Fruit fly (Drosophila melanogaster) whole organism, wandering third instar larva: Measurements from ENCODE around the gene CG17666.

Source experiments
- Abd-B ChIP-seq: fragments of >200 bp; optimal IDR thresholded peaks from 2 replicates; lab custom pipeline; 2017; ENCODE audit warnings: missing biosample characterization, missing genetic modification characterization
- CG32264 ChIP-seq: fragments of 200-800 bp; sonication (Bioruptor generic); optimal IDR thresholded peaks from 2 replicates; lab custom pipeline; 2016; ENCODE audit warnings: missing biosample characterization, missing genetic modification characterization
- CG9705 ChIP-seq: fragments of 200-800 bp; sonication (Bioruptor generic); optimal IDR thresholded peaks from 2 replicates; lab custom pipeline; 2018; ENCODE audit warnings: missing biosample characterization, mild to moderate bottlenecking, missing genetic modification characterization
- CrebA ChIP-seq: fragments of 200-800 bp; sonication (Bioruptor generic); optimal IDR thresholded peaks from 2 replicates; lab custom pipeline; 2016; ENCODE audit warnings: missing biosample characterization, mild to moderate bottlenecking, missing genetic modification characterization, borderline replicate concordance
- Dfd ChIP-seq: fragments of >200 bp; optimal IDR thresholded peaks from 2 replicates; lab custom pipeline; 2017; ENCODE audit warnings: missing biosample characterization, missing genetic modification characterization
- Dif ChIP-seq: fragments of 200-275, 200-300 bp; sonication (Bioruptor generic); optimal IDR thresholded peaks from 2 replicates; lab custom pipeline; 2018; ENCODE audit warnings: missing biosample characterization, missing genetic modification characterization; ENCODE audit not compliant: partially characterized antibody
- GATAd ChIP-seq: sonication (Bioruptor generic); optimal IDR thresholded peaks from 2 replicates; lab custom pipeline; 2016; ENCODE audit warnings: missing biosample characterization, missing genetic modification characterization
- HLH106 ChIP-seq: fragments of 200-800 bp; optimal IDR thresholded peaks from 3 replicates; lab custom pipeline; 2019; ENCODE audit warnings: missing biosample characterization, mild to moderate bottlenecking, missing genetic modification characterization, moderate library complexity
- Hnf4 ChIP-seq: fragments of 200-800 bp; sonication (Bioruptor generic); optimal IDR thresholded peaks from 2 replicates; lab custom pipeline; 2016; ENCODE audit warnings: missing biosample characterization, mild to moderate bottlenecking, missing genetic modification characterization
- Hr78 ChIP-seq: fragments of >200 bp; optimal IDR thresholded peaks from 2 replicates; lab custom pipeline; 2017; ENCODE audit warnings: missing biosample characterization, missing genetic modification characterization
- Hr83 ChIP-seq: fragments of 200-300 bp; sonication (Bioruptor generic); optimal IDR thresholded peaks from 2 replicates; lab custom pipeline; 2016; ENCODE audit warnings: missing biosample characterization, mild to moderate bottlenecking, missing genetic modification characterization, moderate library complexity; ENCODE audit not compliant: poor library complexity, severe bottlenecking
- Jra ChIP-seq: sonication (Bioruptor generic); optimal IDR thresholded peaks from 2 replicates; lab custom pipeline; 2016; ENCODE audit warnings: missing biosample characterization, missing genetic modification characterization
- Mio ChIP-seq: sonication (Bioruptor generic); optimal IDR thresholded peaks from 2 replicates; lab custom pipeline; 2016; ENCODE audit warnings: missing biosample characterization, missing genetic modification characterization
- Myc ChIP-seq: fragments of >200 bp; optimal IDR thresholded peaks from 2 replicates; lab custom pipeline; 2017
- N ChIP-seq: fragments of >200 bp; optimal IDR thresholded peaks from 2 replicates; lab custom pipeline; 2018; ENCODE audit warnings: missing biosample characterization, missing external identifiers, missing genetic modification characterization
- OdsH ChIP-seq: fragments of 200-800 bp; sonication (Bioruptor generic); optimal IDR thresholded peaks from 2 replicates; lab custom pipeline; 2016; ENCODE audit warnings: missing biosample characterization, mild to moderate bottlenecking, missing genetic modification characterization
- Rel ChIP-seq, 2 experiments: fragments of 200-800 bp; sonication (Bioruptor generic) in 1 of 2; optimal IDR thresholded peaks; 2 replicates in 1 of 2; 3 replicates in 1 of 2; lab custom pipeline; 2016 to 2019; ENCODE audit warnings: mild to moderate bottlenecking in 2 of 2, missing biosample characterization in 2 of 2, missing genetic modification characterization in 2 of 2, moderate library complexity in 1 of 2
- Sp1 ChIP-seq: fragments of 200-800 bp; sonication (Bioruptor generic); optimal IDR thresholded peaks from 3 replicates; lab custom pipeline; 2019; ENCODE audit warnings: missing biosample characterization, mild to moderate bottlenecking, missing genetic modification characterization, moderate library complexity
- Vsx2 ChIP-seq: fragments of 200-300, 225-300 bp; sonication (Bioruptor generic); optimal IDR thresholded peaks from 2 replicates; lab custom pipeline; 2018; ENCODE audit warnings: missing biosample characterization, missing genetic modification characterization; ENCODE audit not compliant: partially characterized antibody
- br ChIP-seq: fragments of 200-800 bp; sonication (Bioruptor generic); optimal IDR thresholded peaks from 2 replicates; lab custom pipeline; 2016; ENCODE audit warnings: missing biosample characterization, missing genetic modification characterization
- brk ChIP-seq: fragments of 200-800 bp; sonication (Bioruptor generic); optimal IDR thresholded peaks from 2 replicates; lab custom pipeline; 2016; ENCODE audit warnings: missing biosample characterization, mild to moderate bottlenecking, missing genetic modification characterization
- dl ChIP-seq, 2 experiments: fragments of 175-275, 200-275 bp in 1 of 2; fragments of 200-275 bp in 1 of 2; sonication (Bioruptor generic); optimal IDR thresholded peaks; lab custom pipeline; 2018; ENCODE audit warnings: mild to moderate bottlenecking in 2 of 2, missing biosample characterization in 2 of 2, missing genetic modification characterization in 2 of 2, moderate library complexity in 2 of 2; ENCODE audit not compliant: partially characterized antibody in 2 of 2, insufficient read depth in 1 of 2
- dmrt93B ChIP-seq: fragments of 200-800 bp; sonication (Bioruptor generic); optimal IDR thresholded peaks from 2 replicates; lab custom pipeline; 2018; ENCODE audit warnings: missing biosample characterization, mild to moderate bottlenecking, missing genetic modification characterization
- dsf ChIP-seq: sonication (Bioruptor generic); optimal IDR thresholded peaks from 2 replicates; lab custom pipeline; 2016; ENCODE audit warnings: missing biosample characterization, missing genetic modification characterization, borderline replicate concordance
- ey ChIP-seq: fragments of 200-800 bp; sonication (Bioruptor generic); optimal IDR thresholded peaks from 2 replicates; lab custom pipeline; 2016; ENCODE audit warnings: missing biosample characterization, missing genetic modification characterization
- foxo ChIP-seq, 2 experiments: fragments of 200-800 bp; sonication (Bioruptor generic); optimal IDR thresholded peaks; 2 replicates in 1 of 2; 3 replicates in 1 of 2; lab custom pipeline; 2016 to 2017; ENCODE audit warnings: missing biosample characterization in 2 of 2, missing genetic modification characterization in 2 of 2
- fru ChIP-seq: fragments of 200-800 bp; sonication (Bioruptor generic); optimal IDR thresholded peaks from 3 replicates; lab custom pipeline; 2016; ENCODE audit warnings: missing biosample characterization, mild to moderate bottlenecking, missing genetic modification characterization
- h ChIP-seq: fragments of 200-800 bp; sonication (Bioruptor generic); optimal IDR thresholded peaks from 3 replicates; lab custom pipeline; 2016; ENCODE audit warnings: missing biosample characterization, mild to moderate bottlenecking, missing genetic modification characterization
- jim ChIP-seq: fragments of 175-275, 200-325 bp; sonication (Bioruptor generic); optimal IDR thresholded peaks from 2 replicates; lab custom pipeline; 2016; ENCODE audit warnings: missing biosample characterization, mild to moderate bottlenecking, missing genetic modification characterization
- lola ChIP-seq: fragments of >200 bp; optimal IDR thresholded peaks from 2 replicates; lab custom pipeline; 2017; ENCODE audit warnings: missing biosample characterization, missing genetic modification characterization
- pan ChIP-seq: fragments of >200 bp; optimal IDR thresholded peaks from 2 replicates; lab custom pipeline; 2017
- psq ChIP-seq: fragments of 200-800 bp; sonication (Bioruptor generic); optimal IDR thresholded peaks from 3 replicates; lab custom pipeline; 2017; ENCODE audit warnings: missing biosample characterization, mild to moderate bottlenecking, missing genetic modification characterization, moderate library complexity
- rgr ChIP-seq: fragments of 200-800 bp; sonication (Bioruptor generic); optimal IDR thresholded peaks from 3 replicates; lab custom pipeline; 2016; ENCODE audit warnings: missing biosample characterization, mild to moderate bottlenecking, missing genetic modification characterization
- sage ChIP-seq: fragments of 200-800 bp; sonication (Bioruptor generic); optimal IDR thresholded peaks from 2 replicates; lab custom pipeline; 2016; ENCODE audit warnings: missing biosample characterization, mild to moderate bottlenecking, missing genetic modification characterization
- sv ChIP-seq: fragments of 200-800 bp; sonication (Bioruptor generic); optimal IDR thresholded peaks from 3 replicates; lab custom pipeline; 2016; ENCODE audit warnings: missing biosample characterization, missing genetic modification characterization
- tai ChIP-seq: sonication (Bioruptor generic); optimal IDR thresholded peaks from 2 replicates; lab custom pipeline; 2016; ENCODE audit warnings: missing biosample characterization, missing genetic modification characterization
- usp ChIP-seq: fragments of >200 bp; optimal IDR thresholded peaks from 2 replicates; lab custom pipeline; 2017; ENCODE audit warnings: missing biosample characterization, missing genetic modification characterization
- woc ChIP-seq: sonication (Bioruptor generic); optimal IDR thresholded peaks from 2 replicates; lab custom pipeline; 2016; ENCODE audit warnings: missing biosample characterization, mild to moderate bottlenecking, missing genetic modification characterization

Gene CG17666

dm6 chr3L:12830416-12830815 lies 49.3 kb downstream of the CG17666 start:
- no peak for TF ChIP-seq dmrt93B (GFP tag; lab: Kevin White, UChicago)
- no peak for TF ChIP-seq CG9705 (GFP tag; lab: Kevin White, UChicago)
- TF ChIP-seq sage (GFP tag; lab: Kevin White, UChicago) = no peak
- TF ChIP-seq tai = no peak
- TF ChIP-seq OdsH (GFP tag; lab: Kevin White, UChicago) = no peak
- no peak for TF ChIP-seq jim (GFP tag; lab: Kevin White, UChicago)
- TF ChIP-seq rgr (GFP tag; lab: Kevin White, UChicago) = no peak
- no peak for TF ChIP-seq Hr78
- TF ChIP-seq h (GFP tag; lab: Kevin White, UChicago) = no peak
- no peak for TF ChIP-seq HLH106 (tag; lab: Kevin White, UChicago)
- TF ChIP-seq lola (GFP tag; lab: Kevin White, UChicago) = no peak
- no peak for TF ChIP-seq Rel (GFP tag; optimal IDR thresholded peaks at IDR 0.05; lab: Kevin White, UChicago)
- TF ChIP-seq Rel (tag; optimal IDR thresholded peaks at IDR 0.05; lab: Kevin White, UChicago) = no peak
- no peak for TF ChIP-seq woc (GFP tag; lab: Kevin White, UChicago)
- TF ChIP-seq Jra (GFP tag; lab: Kevin White, UChicago) = no peak

- no peak for TF ChIP-seq Dif
- TF ChIP-seq br (GFP tag; lab: Kevin White, UChicago) = peak; percentile 70
- peak; percentile 70 for TF ChIP-seq ey (GFP tag; lab: Kevin White, UChicago)
- TF ChIP-seq rgr (GFP tag; lab: Kevin White, UChicago) = peak; percentile 76
- peak; percentile 74 for TF ChIP-seq fru
- no peak for TF ChIP-seq pan (lab: Kevin White, UChicago)
- TF ChIP-seq lola (GFP tag; lab: Kevin White, UChicago) = no peak
- peak; percentile 47 for TF ChIP-seq Sp1 (GFP tag; lab: Kevin White, UChicago)
- TF ChIP-seq usp (GFP tag; lab: Kevin White, UChicago) = no peak
- TF ChIP-seq tai = peak; percentile 62
- TF ChIP-seq brk (GFP tag; lab: Kevin White, UChicago) = peak; percentile 53
- peak; percentile 28 for TF ChIP-seq sv (GFP tag; lab: Kevin White, UChicago)
- TF ChIP-seq foxo (GFP tag; optimal IDR thresholded peaks at IDR 0.05; lab: Kevin White, UChicago) = peak in 1 of 2 experiments; percentile 69
- TF ChIP-seq OdsH (GFP tag; lab: Kevin White, UChicago) = peak; percentile 71
- no peak for TF ChIP-seq Jra (GFP tag; lab: Kevin White, UChicago)
- TF ChIP-seq jim (GFP tag; lab: Kevin White, UChicago) = no peak
- peak; percentile 41 for TF ChIP-seq psq (GFP tag; lab: Kevin White, UChicago)
- peak; percentile 50 for TF ChIP-seq Hnf4
- TF ChIP-seq HLH106 (tag; lab: Kevin White, UChicago) = peak; percentile 33
- TF ChIP-seq woc (GFP tag; lab: Kevin White, UChicago) = no peak
- peak; percentile 81 for TF ChIP-seq h (GFP tag; lab: Kevin White, UChicago)
Measured at dm6 chr3L:12831290-12831952, 50.3 kb downstream of the CG17666 start.

dm6 chr3L:12832355-12832881 lies 51.3 kb downstream of the CG17666 start:
- TF ChIP-seq tai (no peak), jim (GFP tag; lab: Kevin White, UChicago) (no peak), OdsH (GFP tag; lab: Kevin White, UChicago) (peak; percentile 21), foxo (GFP tag; optimal IDR thresholded peaks at IDR 0.05; lab: Kevin White, UChicago) (no peak), Dfd (no peak), rgr (GFP tag; lab: Kevin White, UChicago) (no peak), sv (GFP tag; lab: Kevin White, UChicago) (no peak), ey (GFP tag; lab: Kevin White, UChicago) (no peak), Hr78 (no peak), pan (lab: Kevin White, UChicago) (no peak), CrebA (GFP tag; lab: Kevin White, UChicago) (peak; percentile 10), dmrt93B (GFP tag; lab: Kevin White, UChicago) (no peak), h (GFP tag; lab: Kevin White, UChicago) (peak; percentile 5), Dif (peak; percentile 90), Myc (lab: Kevin White, UChicago) (no peak), N (GFP tag; lab: Kevin White, UChicago) (no peak), sage (GFP tag; lab: Kevin White, UChicago) (no peak), Vsx2 (peak; percentile 59), dsf (GFP tag; lab: Kevin White, UChicago) (no peak), brk (GFP tag; lab: Kevin White, UChicago) (no peak), Hnf4 (no peak), fru (no peak), Rel (GFP tag; optimal IDR thresholded peaks at IDR 0.05; lab: Kevin White, UChicago) (no peak), Rel (tag; optimal IDR thresholded peaks at IDR 0.05; lab: Kevin White, UChicago) (no peak), CG9705 (GFP tag; lab: Kevin White, UChicago) (no peak), CG32264 (no peak), lola (GFP tag; lab: Kevin White, UChicago) (no peak), Mio (GFP tag; lab: Kevin White, UChicago) (no peak), dl (GFP tag; optimal IDR thresholded peaks at IDR 0.05; lab: Kevin White, UChicago; ENCODE audit: insufficient read depth in 1 of 2, partially characterized antibody in 2 of 2) (peak; percentile 71 to 84), Jra (GFP tag; lab: Kevin White, UChicago) (no peak), woc (GFP tag; lab: Kevin White, UChicago) (no peak), Abd-B (GFP tag; lab: Kevin White, UChicago) (no peak), psq (GFP tag; lab: Kevin White, UChicago) (no peak), br (GFP tag; lab: Kevin White, UChicago) (no peak), GATAd (GFP tag; lab: Kevin White, UChicago) (no peak), HLH106 (tag; lab: Kevin White, UChicago) (no peak), Sp1 (GFP tag; lab: Kevin White, UChicago) (peak; percentile 22), usp (GFP tag; lab: Kevin White, UChicago) (no peak), Hr83 (GFP tag; lab: Kevin White, UChicago) (peak; percentile 5)
